Worm (Caenorhabditis elegans) whole organism, midembryonic: ENCODE results near the gene F19H8.2.

Experiments
- T22C8.4 ChIP-seq: fragments of 200-800 bp; sonication (Bioruptor generic); IDR thresholded peaks from 2 replicates; pipeline ENCODE4 v1.3.6; 2022; ENCODE audit warnings: missing genetic modification characterization, missing compliant biosample characterization
- cog-1 ChIP-seq: sonication (generic microtip); optimal IDR thresholded peaks from 2 replicates; lab custom pipeline; 2016; ENCODE audit warnings: missing genetic modification characterization, missing compliant biosample characterization
- flt-1 ChIP-seq: fragments of 200-800 bp; sonication (Bioruptor generic); IDR thresholded peaks from 2 replicates; pipeline ENCODE4 v1.3.6; 2022; ENCODE audit warnings: missing genetic modification characterization, missing compliant biosample characterization
- klf-2 ChIP-seq: fragments of 200-800 bp; sonication (Bioruptor generic); conservative IDR thresholded peaks from 2 replicates; pipeline ENCODE4 v1.3.6; 2022; ENCODE audit warnings: missing genetic modification reagents, missing genetic modification characterization, missing compliant biosample characterization
- med-1 ChIP-seq: sonication (generic microtip); optimal IDR thresholded peaks from 2 replicates; lab custom pipeline; 2017; ENCODE audit warnings: missing genetic modification characterization, mild to moderate bottlenecking, missing compliant biosample characterization, antibody characterized with exemption, missing genetic modification reagents; ENCODE audit not compliant: insufficient read depth
- ref-1 ChIP-seq: fragments of 200-800 bp; sonication (Bioruptor generic); conservative IDR thresholded peaks from 2 replicates; pipeline ENCODE4 v1.3.6; 2022; ENCODE audit warnings: missing genetic modification reagents, missing genetic modification characterization, missing compliant biosample characterization
- tab-1 ChIP-seq: fragments of 200-800 bp; sonication (Bioruptor generic); IDR thresholded peaks from 2 replicates; pipeline ENCODE4 v1.3.6; 2022; ENCODE audit warnings: missing genetic modification characterization, missing compliant biosample characterization
- ztf-23 ChIP-seq: fragments of 200-800 bp; sonication (Bioruptor generic); IDR thresholded peaks from 2 replicates; pipeline ENCODE4 v1.3.6; 2022; ENCODE audit warnings: missing genetic modification reagents, missing genetic modification characterization, missing compliant biosample characterization
- ztf-29 ChIP-seq: fragments of 200-800 bp; sonication (Bioruptor generic); IDR thresholded peaks from 2 replicates; pipeline ENCODE4 v1.3.6; 2022; ENCODE audit warnings: missing genetic modification reagents, missing genetic modification characterization, missing compliant biosample characterization

Gene F19H8.2

ce11 chrII:14610492-14611142, 4.9 kb upstream of the F19H8.2 start:
- TF ChIP-seq cog-1 (tag; lab: Kevin White, UChicago) (no peak), flt-1 (no peak), ztf-29 (GFP tag; lab: Robert Waterston, UW) (no peak), tab-1 (GFP tag; lab: Robert Waterston, UW) (no peak), ref-1 (GFP tag; lab: Robert Waterston, UW) (no peak), ztf-23 (GFP tag; lab: Robert Waterston, UW) (no peak), klf-2 (no peak), T22C8.4 (GFP tag; lab: Robert Waterston, UW) (no peak), med-1 (no peak)

- TF ChIP-seq ztf-29 (GFP tag; lab: Robert Waterston, UW) (no peak), ztf-23 (GFP tag; lab: Robert Waterston, UW) (no peak), T22C8.4 (GFP tag; lab: Robert Waterston, UW) (no peak), ref-1 (GFP tag; lab: Robert Waterston, UW) (no peak), cog-1 (tag; lab: Kevin White, UChicago) (no peak), med-1 (no peak), klf-2 (no peak), tab-1 (GFP tag; lab: Robert Waterston, UW) (no peak), flt-1 (no peak)
Observed at ce11 chrII:14609297-14609937, 3.7 kb upstream of the F19H8.2 start.

ce11 chrII:14608508-14608907, 2.8 kb upstream of the F19H8.2 start:
- TF ChIP-seq T22C8.4 (GFP tag; lab: Robert Waterston, UW) (no peak), ztf-29 (GFP tag; lab: Robert Waterston, UW) (no peak), med-1 (no peak), klf-2 (no peak), tab-1 (GFP tag; lab: Robert Waterston, UW) (no peak), ztf-23 (GFP tag; lab: Robert Waterston, UW) (no peak), flt-1 (no peak), cog-1 (tag; lab: Kevin White, UChicago) (no peak), ref-1 (GFP tag; lab: Robert Waterston, UW) (no peak)

- TF ChIP-seq klf-2, result no peak
- no peak for TF ChIP-seq T22C8.4 (GFP tag; lab: Robert Waterston, UW)
- TF ChIP-seq tab-1 (GFP tag; lab: Robert Waterston, UW), result no peak
- no peak for TF ChIP-seq flt-1
- TF ChIP-seq ref-1 (GFP tag; lab: Robert Waterston, UW), result no peak
- no peak for TF ChIP-seq ztf-29 (GFP tag; lab: Robert Waterston, UW)
- TF ChIP-seq cog-1 (tag; lab: Kevin White, UChicago), result no peak
- no peak for TF ChIP-seq ztf-23 (GFP tag; lab: Robert Waterston, UW)
- TF ChIP-seq med-1, result no peak
Observed at ce11 chrII:14606172-14606571, 503 bp upstream of the F19H8.2 start, which contains the start of gene arl-3. Gene arl-3, plus strand, starts transcription at chrII:14606472.

ce11 chrII:14605026-14605425, 643 bp downstream of the F19H8.2 start:
- TF ChIP-seq ref-1 (GFP tag; lab: Robert Waterston, UW), result no peak

- no peak for TF ChIP-seq flt-1
Observed at ce11 chrII:14604261-14604660, 1.4 kb downstream of the F19H8.2 start.

- TF ChIP-seq cog-1 (tag; lab: Kevin White, UChicago) (no peak), med-1 (no peak), klf-2 (no peak), ztf-29 (GFP tag; lab: Robert Waterston, UW) (no peak), T22C8.4 (GFP tag; lab: Robert Waterston, UW) (no peak), tab-1 (GFP tag; lab: Robert Waterston, UW) (no peak), ref-1 (GFP tag; lab: Robert Waterston, UW) (no peak), flt-1 (no peak), ztf-23 (GFP tag; lab: Robert Waterston, UW) (no peak)
Observed at ce11 chrII:14602735-14603134, 2.9 kb downstream of the F19H8.2 start.

ce11 chrII:14600852-14601313, 4.8 kb downstream of the F19H8.2 start, which contains the start of gene tps-2:
Gene tps-2, plus strand, starts transcription at chrII:14600902.
- TF ChIP-seq ztf-29 (GFP tag; lab: Robert Waterston, UW) (no peak), ref-1 (GFP tag; lab: Robert Waterston, UW) (no peak), flt-1 (no peak), med-1 (no peak), tab-1 (GFP tag; lab: Robert Waterston, UW) (no peak), ztf-23 (GFP tag; lab: Robert Waterston, UW) (no peak), cog-1 (tag; lab: Kevin White, UChicago) (no peak), T22C8.4 (GFP tag; lab: Robert Waterston, UW) (no peak), klf-2 (no peak)

- TF ChIP-seq cog-1 (tag; lab: Kevin White, UChicago) (no peak), flt-1 (no peak), klf-2 (no peak), ref-1 (GFP tag; lab: Robert Waterston, UW) (no peak), T22C8.4 (GFP tag; lab: Robert Waterston, UW) (no peak), med-1 (no peak), ztf-29 (GFP tag; lab: Robert Waterston, UW) (no peak), ztf-23 (GFP tag; lab: Robert Waterston, UW) (no peak), tab-1 (GFP tag; lab: Robert Waterston, UW) (no peak)
Observed at ce11 chrII:14599933-14600630, 5.6 kb downstream of the F19H8.2 start.
